Fruit fly (Drosophila melanogaster) Kc167 (cell line): ENCODE measurements around the gene Pde11.

Experiments used
- Sin3A ChIP-seq: fragments of >200 bp; optimal IDR thresholded peaks from 2 replicates; lab custom pipeline; 2018; ENCODE audit warnings: missing external identifiers
- h ChIP-seq: fragments of >200 bp; optimal IDR thresholded peaks from 3 replicates; lab custom pipeline; 2018; ENCODE audit warnings: missing external identifiers
- insv ChIP-seq: fragments of >200 bp; optimal IDR thresholded peaks from 3 replicates; lab custom pipeline; 2018; ENCODE audit warnings: missing external identifiers
- psq ChIP-seq: fragments of >200 bp; optimal IDR thresholded peaks from 2 replicates; lab custom pipeline; 2017; ENCODE audit warnings: missing external identifiers
- ttk ChIP-seq: sonication (Bioruptor generic); optimal IDR thresholded peaks from 2 replicates; lab custom pipeline; 2017; ENCODE audit warnings: missing external identifiers

DNA sequence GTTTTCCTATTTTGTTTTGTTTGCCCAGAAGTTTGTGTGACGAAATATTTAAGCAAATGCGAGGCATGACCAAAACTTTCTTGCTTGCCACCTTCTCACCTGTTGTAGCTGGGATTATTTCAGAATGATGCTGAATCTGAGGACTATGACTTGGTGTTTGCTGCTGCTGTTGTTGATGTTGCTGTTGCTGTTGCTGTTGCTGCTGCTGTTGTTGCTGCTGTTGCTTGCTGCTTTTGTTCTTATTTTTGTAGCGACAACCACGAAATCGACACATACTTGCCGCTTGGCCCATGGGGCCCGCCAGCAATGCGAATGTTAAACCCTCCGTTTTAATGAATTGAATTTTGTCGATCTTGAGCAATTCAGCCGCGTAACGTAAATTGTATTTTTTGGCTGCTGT is 43.7 kb downstream of the Pde11 start:
- TF ChIP-seq ttk (lab: Kevin White, UChicago) (no peak), psq (lab: Kevin White, UChicago) (no peak), Sin3A (lab: Kevin White, UChicago) (no peak), insv (lab: Kevin White, UChicago) (no peak), h (lab: Kevin White, UChicago) (no peak)
